Fruit fly (Drosophila melanogaster) ovary, adult (tissue): Measurements from ENCODE around the gene CG11843.

ENCODE experiments used
- CG17801 ChIP-seq: fragments of 200-800 bp; optimal IDR thresholded peaks from 2 replicates; lab custom pipeline; 2019; ENCODE audit warnings: missing biosample characterization, mild to moderate bottlenecking, missing genetic modification characterization, moderate library complexity; ENCODE audit not compliant: partially characterized antibody

CG11843 gene

DNA sequence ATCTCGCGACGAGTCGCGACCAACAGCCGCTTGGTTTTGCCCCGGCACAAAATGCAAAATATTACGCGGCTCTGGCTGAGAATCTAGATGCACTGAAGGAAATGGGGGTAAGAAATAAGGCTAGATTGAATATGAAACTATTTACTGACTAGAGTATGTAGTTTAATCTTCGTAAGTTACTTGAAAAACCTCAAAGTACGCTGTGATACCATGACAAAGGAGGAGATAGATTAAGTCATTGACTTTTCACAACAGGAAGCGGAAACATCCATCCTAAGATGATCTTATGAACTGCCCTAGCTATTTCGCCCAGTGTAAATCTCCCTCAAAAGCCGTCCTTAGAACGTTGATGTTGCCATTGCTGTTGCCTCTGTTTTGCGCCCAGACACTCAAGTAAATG, 40.0 kb downstream of the CG11843 start:
- no peak for TF ChIP-seq CG17801 (GFP tag; lab: Kevin White, UChicago)

DNA sequence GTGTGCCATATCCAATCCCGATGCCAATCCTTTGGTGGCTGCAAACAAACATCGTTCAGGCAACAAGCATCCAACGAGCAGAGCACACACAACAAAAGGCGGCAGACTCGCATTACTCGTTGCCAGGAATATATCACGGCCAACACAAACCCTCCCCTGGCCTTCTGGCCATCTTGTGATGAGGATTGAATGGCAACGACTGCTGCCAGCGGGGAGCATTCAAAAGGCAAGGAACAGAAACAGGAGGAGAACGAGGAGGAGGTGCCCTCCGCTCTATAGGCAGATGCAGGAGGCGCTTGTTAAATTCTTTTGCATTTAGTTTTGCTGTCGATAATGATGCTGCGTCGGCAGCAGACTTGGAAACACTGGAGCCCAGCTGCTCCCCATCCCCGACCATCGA, 41.4 kb downstream of the CG11843 start:
- no peak for TF ChIP-seq CG17801 (GFP tag; lab: Kevin White, UChicago)

DNA sequence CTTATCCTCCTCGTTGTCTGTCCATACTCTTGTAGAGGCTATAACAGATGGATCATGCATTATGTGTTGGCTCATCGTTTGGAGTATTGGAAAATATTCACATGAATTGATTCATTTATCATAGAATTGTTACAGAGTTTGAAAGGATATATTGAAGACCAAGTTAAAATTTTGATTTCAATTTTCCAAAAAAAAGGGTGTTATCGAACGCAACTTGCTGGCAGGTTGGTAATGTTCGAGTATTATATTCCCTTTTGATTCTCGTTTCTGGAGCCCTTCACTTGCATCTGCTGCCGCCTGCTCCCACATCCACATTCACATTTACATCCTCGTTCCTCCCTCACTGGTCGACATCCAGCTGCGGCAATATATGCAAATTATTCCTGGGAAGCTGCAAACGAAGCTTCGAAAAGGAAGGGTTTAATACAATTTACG, 41.9 kb downstream of the CG11843 start:
- TF ChIP-seq CG17801 (GFP tag; lab: Kevin White, UChicago) = no peak

DNA sequence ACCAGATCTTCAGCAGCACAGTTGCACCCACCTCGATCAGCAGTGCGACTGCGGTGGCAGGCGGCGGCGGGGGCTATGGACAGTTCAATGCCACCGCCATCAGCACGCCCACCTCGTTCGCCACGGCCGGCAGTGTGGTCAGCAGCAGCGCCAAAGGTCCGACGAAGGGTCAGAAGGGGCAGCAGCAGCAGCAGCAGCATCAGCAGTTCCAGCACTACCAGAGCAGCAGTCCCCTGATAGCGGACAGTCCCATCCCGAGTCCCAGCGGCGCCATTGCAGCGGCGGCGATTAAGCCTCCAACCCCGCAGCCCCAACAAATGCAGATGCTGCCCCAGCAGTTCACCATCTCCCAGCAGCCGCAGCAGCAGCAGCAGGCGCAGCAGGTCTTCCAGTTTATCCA, 43.9 kb downstream of the CG11843 start:
- TF ChIP-seq CG17801 (GFP tag; lab: Kevin White, UChicago) = no peak

DNA sequence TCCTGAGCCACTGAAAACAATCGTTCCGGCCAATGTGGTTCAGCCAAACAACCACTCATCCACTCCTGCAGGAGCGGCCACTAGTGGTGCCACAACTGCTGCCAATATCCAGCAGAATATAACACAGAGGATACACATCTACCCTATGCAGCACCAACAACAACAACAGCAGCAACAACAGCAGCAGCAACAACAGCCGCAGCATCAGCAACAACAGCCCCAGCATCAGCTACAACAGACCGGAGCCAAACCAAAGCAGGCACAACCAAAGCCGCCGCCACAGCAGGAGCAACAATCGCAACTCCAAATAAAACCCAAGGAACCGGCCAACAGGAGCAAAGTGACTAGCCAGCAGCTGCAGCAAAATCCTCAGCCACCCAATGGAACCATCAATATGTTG, 49.1 kb downstream of the CG11843 start:
- TF ChIP-seq CG17801 (GFP tag; lab: Kevin White, UChicago) = no peak
